Fruit fly (Drosophila melanogaster): ENCODE results near the gene Brr2.
A peak's percentile ranks its signal among the peaks of the same experiment; 100 is the strongest.

The Brr2 gene

dm6 chr3L:15923352-15923751 is 44.3 kb downstream of the Brr2 start (continued):
- peak; percentile 15 for TF ChIP-seq CG12659 (GFP tag; optimal IDR thresholded peaks at IDR 0.05)
- TF ChIP-seq CG30431 (GFP tag; optimal IDR thresholded peaks at IDR 0.05): no peak
- TF ChIP-seq CG13123 (GFP tag; optimal IDR thresholded peaks at IDR 0.05): no peak
- no peak for TF ChIP-seq CG8765 (GFP tag; IDR thresholded peaks at IDR 0.05)
- no peak for TF ChIP-seq CG1647 (GFP tag; optimal IDR thresholded peaks at IDR 0.05)
- no peak for TF ChIP-seq bbx (GFP tag; IDR thresholded peaks at IDR 0.05; ENCODE audit: partially characterized antibody)
- peak; percentile 48; the same call in 1 of the 3 replicates for TF ChIP-seq dysf (GFP tag; IDR thresholded peaks at IDR 0.05)
- TF ChIP-seq Atf6 (GFP tag; IDR thresholded peaks at IDR 0.05): 0 out of 2 replicates have a peak, but pooled peaks have one; percentile 44
- TF ChIP-seq yki (optimal IDR thresholded peaks at IDR 0.05): no peak
- no peak for TF ChIP-seq CG3065 (GFP tag; optimal IDR thresholded peaks at IDR 0.05)
- no peak for TF ChIP-seq CG4617 (GFP tag; optimal IDR thresholded peaks at IDR 0.05; ENCODE audit: borderline replicate concordance)
- no peak for TF ChIP-seq Sry-δ (GFP tag; optimal IDR thresholded peaks at IDR 0.05)
- TF ChIP-seq CG12942 (GFP tag; optimal IDR thresholded peaks at IDR 0.05): no peak
- TF ChIP-seq vvl (GFP tag; IDR thresholded peaks at IDR 0.05): peak; percentile 47; the same call in 1 of the 2 replicates
- 0 out of 3 replicates have a peak, but pooled peaks have one; percentile 16 for TF ChIP-seq CG11093 (GFP tag; IDR thresholded peaks at IDR 0.05)
- peak; percentile 21 for TF ChIP-seq CG6683 (GFP tag; optimal IDR thresholded peaks at IDR 0.05)
- no peak for TF ChIP-seq schlank (tag; optimal IDR thresholded peaks at IDR 0.05)
- TF ChIP-seq wdn (GFP tag; IDR thresholded peaks at IDR 0.05): no peak
- TF ChIP-seq Myb (GFP tag; optimal IDR thresholded peaks at IDR 0.05): no peak
- no peak for TF ChIP-seq CG6791 (GFP tag; IDR thresholded peaks at IDR 0.05; ENCODE audit: partially characterized antibody)
- no peak for TF ChIP-seq p53 (GFP tag; optimal IDR thresholded peaks at IDR 0.05)
- TF ChIP-seq eve (GFP tag; optimal IDR thresholded peaks at IDR 0.05): peak in 1 of 2 experiments; percentile 7
- no peak for TF ChIP-seq Doc2 (GFP tag; IDR thresholded peaks at IDR 0.05)
- no peak for TF ChIP-seq lbe (GFP tag; optimal IDR thresholded peaks at IDR 0.05)
- no peak for TF ChIP-seq hb (GFP tag; IDR thresholded peaks at IDR 0.05; ENCODE audit: partially characterized antibody)
- no peak for TF ChIP-seq Spps (tag; optimal IDR thresholded peaks at IDR 0.05)
- TF ChIP-seq CG3995 (GFP tag; optimal IDR thresholded peaks at IDR 0.05): no peak
- no peak for TF ChIP-seq CG33213 (GFP tag; optimal IDR thresholded peaks at IDR 0.05)
- TF ChIP-seq CG3163 (GFP tag; optimal IDR thresholded peaks at IDR 0.05): no peak
- TF ChIP-seq CG8944 (GFP tag; optimal IDR thresholded peaks at IDR 0.05): no peak
- TF ChIP-seq Vsx1 (GFP tag; optimal IDR thresholded peaks at IDR 0.05): no peak
- TF ChIP-seq CG13894 (tag; optimal IDR thresholded peaks at IDR 0.05): peak; percentile 35
- no peak for TF ChIP-seq toy (GFP tag; IDR thresholded peaks at IDR 0.05)
- no peak for TF ChIP-seq CG14050 (GFP tag; IDR thresholded peaks at IDR 0.05)
- TF ChIP-seq mam (GFP tag; optimal IDR thresholded peaks at IDR 0.05): peak; percentile 1
- TF ChIP-seq ATbp (GFP tag; optimal IDR thresholded peaks at IDR 0.05): peak; percentile 14
- peak; percentile 3 for TF ChIP-seq CG9817 (tag; optimal IDR thresholded peaks at IDR 0.05)
- peak; percentile 19 for TF ChIP-seq tap (tag; optimal IDR thresholded peaks at IDR 0.05)
- 0 out of 3 replicates have a peak, but pooled peaks have one; percentile 32 for TF ChIP-seq zfh1 (GFP tag; IDR thresholded peaks at IDR 0.05)
- TF ChIP-seq Mad (GFP tag; optimal IDR thresholded peaks at IDR 0.05): no peak
- no peak for TF ChIP-seq Awh (GFP tag; IDR thresholded peaks at IDR 0.05)
- TF ChIP-seq CG12071 (GFP tag; optimal IDR thresholded peaks at IDR 0.05): no peak
- TF ChIP-seq pan (optimal IDR thresholded peaks at IDR 0.05): no peak
- peak in 1 of 2 experiments; percentile 32 for TF ChIP-seq pan (GFP tag; optimal IDR thresholded peaks at IDR 0.05 in 1 of 2, IDR thresholded peaks at IDR 0.05 in 1 of 2)
- TF ChIP-seq E2f1 (GFP tag; IDR thresholded peaks at IDR 0.05): peak; percentile 33; the same call in 1 of the 2 replicates
- TF ChIP-seq CG1529 (GFP tag; optimal IDR thresholded peaks at IDR 0.05): no peak
- TF ChIP-seq Ets97D (GFP tag; optimal IDR thresholded peaks at IDR 0.05): no peak
- no peak for TF ChIP-seq pros (GFP tag; optimal IDR thresholded peaks at IDR 0.05)
- TF ChIP-seq CTCF (GFP tag; optimal IDR thresholded peaks at IDR 0.05): no peak
- TF ChIP-seq NfI (GFP tag; optimal IDR thresholded peaks at IDR 0.05): peak; percentile 35
- no peak for TF ChIP-seq en (GFP tag; optimal IDR thresholded peaks at IDR 0.05)
- TF ChIP-seq HmgD (GFP tag; optimal IDR thresholded peaks at IDR 0.05): no peak
- TF ChIP-seq wor (GFP tag; IDR thresholded peaks at IDR 0.05): no peak
